Fruit fly (Drosophila melanogaster) whole organism, embryonic: Measurements from ENCODE around the gene CG34293.
A peak's percentile ranks its signal among the peaks of the same experiment; 100 is the strongest.

ENCODE experiments used
- Adf1 ChIP-seq: fragments of 200-800 bp; sonication (Bioruptor generic); IDR thresholded peaks from 2 replicates; pipeline ENCODE4 v1.3.6; 2022; ENCODE audit warnings: missing biosample characterization, missing genetic modification characterization
- Aef1 ChIP-seq: fragments of 200-800 bp; sonication (Bioruptor generic); IDR thresholded peaks from 3 replicates; pipeline ENCODE4 v1.3.6; 2022; ENCODE audit warnings: missing biosample characterization, missing genetic modification characterization
- CG10274 ChIP-seq: fragments of 200-800 bp; sonication (Bioruptor generic); optimal IDR thresholded peaks from 3 replicates; lab custom pipeline; 2017; ENCODE audit warnings: missing biosample characterization, mild to moderate bottlenecking, missing genetic modification characterization
- CG10565 ChIP-seq: fragments of 200-800 bp; sonication (Bioruptor generic); optimal IDR thresholded peaks from 3 replicates; lab custom pipeline; 2016; ENCODE audit warnings: missing biosample characterization, mild to moderate bottlenecking, missing genetic modification characterization
- CG11723 ChIP-seq: fragments of 200-800 bp; sonication (Bioruptor generic); optimal IDR thresholded peaks from 2 replicates; lab custom pipeline; 2017; ENCODE audit warnings: missing biosample characterization, mild to moderate bottlenecking, missing genetic modification characterization
- CG12236 ChIP-seq: fragments of 200-800 bp; sonication (Bioruptor generic); optimal IDR thresholded peaks from 2 replicates; lab custom pipeline; 2016; ENCODE audit warnings: missing biosample characterization, missing genetic modification characterization
- CG12942 ChIP-seq: fragments of 200-800 bp; sonication (Bioruptor generic); optimal IDR thresholded peaks from 3 replicates; lab custom pipeline; 2016; ENCODE audit warnings: missing biosample characterization, missing genetic modification characterization
- CG13287 ChIP-seq: fragments of 200-800 bp; sonication (Bioruptor generic); IDR thresholded peaks from 2 replicates; pipeline ENCODE4 v1.3.6; 2022; ENCODE audit warnings: missing biosample characterization, missing genetic modification characterization; ENCODE audit not compliant: partially characterized antibody
- CG14965 ChIP-seq: fragments of 200-800 bp; sonication (Bioruptor generic); optimal IDR thresholded peaks from 2 replicates; lab custom pipeline; 2016; ENCODE audit warnings: missing biosample characterization, missing genetic modification characterization, borderline replicate concordance
- CG15011 ChIP-seq: fragments of 200-800 bp; sonication (Bioruptor generic); optimal IDR thresholded peaks from 3 replicates; lab custom pipeline; 2018; ENCODE audit warnings: missing biosample characterization, mild to moderate bottlenecking, missing genetic modification characterization
- CG1602 ChIP-seq: fragments of 200-800 bp; sonication (Bioruptor generic); optimal IDR thresholded peaks from 3 replicates; lab custom pipeline; 2016; ENCODE audit warnings: missing biosample characterization, missing genetic modification characterization
- CG16863 ChIP-seq: fragments of 200-800 bp; sonication (Bioruptor generic); optimal IDR thresholded peaks from 3 replicates; lab custom pipeline; 2016; ENCODE audit warnings: missing biosample characterization, missing genetic modification characterization
- CG17186 ChIP-seq: fragments of 200-800 bp; sonication (Bioruptor generic); optimal IDR thresholded peaks from 3 replicates; lab custom pipeline; 2017; ENCODE audit warnings: missing biosample characterization, missing genetic modification reagents, missing genetic modification characterization
- CG2889 ChIP-seq: fragments of 200-800 bp; sonication (Bioruptor generic); IDR thresholded peaks from 3 replicates; pipeline ENCODE4 v1.3.6; 2022; ENCODE audit warnings: missing biosample characterization, missing genetic modification characterization
- CG7372 ChIP-seq: fragments of 200-800 bp; sonication (Bioruptor generic); IDR thresholded peaks from 2 replicates; pipeline ENCODE4 v1.3.6; 2022; ENCODE audit warnings: missing biosample characterization, missing genetic modification characterization
- CG7786 ChIP-seq: fragments of 200-800 bp; sonication (Bioruptor generic); optimal IDR thresholded peaks from 2 replicates; lab custom pipeline; 2016; ENCODE audit warnings: missing biosample characterization, missing genetic modification characterization
- CG7963 ChIP-seq: fragments of 200-800 bp; sonication (Bioruptor generic); IDR thresholded peaks from 3 replicates; pipeline ENCODE4 v1.3.6; 2022; ENCODE audit warnings: missing biosample characterization, missing genetic modification characterization; ENCODE audit not compliant: partially characterized antibody
- CG8359 ChIP-seq: fragments of 200-800 bp; sonication (Bioruptor generic); optimal IDR thresholded peaks from 2 replicates; lab custom pipeline; 2017; ENCODE audit warnings: missing biosample characterization, mild to moderate bottlenecking, missing genetic modification characterization, borderline replicate concordance
- CG8388 ChIP-seq: fragments of 200-800 bp; sonication (Bioruptor generic); optimal IDR thresholded peaks from 2 replicates; lab custom pipeline; 2019; ENCODE audit warnings: missing biosample characterization, mild to moderate bottlenecking, missing genetic modification characterization, moderate library complexity
- D19A ChIP-seq: fragments of 200-800 bp; optimal IDR thresholded peaks from 3 replicates; lab custom pipeline; 2019; ENCODE audit warnings: missing biosample characterization, mild to moderate bottlenecking, missing genetic modification characterization, moderate library complexity
- E2f2 ChIP-seq: fragments of 200-800 bp; sonication (Bioruptor generic); IDR thresholded peaks from 2 replicates; pipeline ENCODE4 v1.3.6; 2022; ENCODE audit warnings: missing biosample characterization, missing genetic modification characterization
- Elba2 ChIP-seq: fragments of 200-800 bp; sonication (Bioruptor generic); optimal IDR thresholded peaks from 3 replicates; lab custom pipeline; 2016; ENCODE audit warnings: missing biosample characterization, missing genetic modification characterization
- Gsc ChIP-seq: fragments of 200-800 bp; sonication (Bioruptor generic); IDR thresholded peaks from 2 replicates; pipeline ENCODE4 v1.3.6; 2022; ENCODE audit warnings: missing biosample characterization, missing genetic modification characterization
- Lim3 ChIP-seq: fragments of 200-800 bp; sonication (Bioruptor generic); IDR thresholded peaks from 2 replicates; pipeline ENCODE4 v1.3.6; 2022; ENCODE audit warnings: missing biosample characterization, missing genetic modification characterization
- Lpt ChIP-seq: fragments of >200 bp; optimal IDR thresholded peaks from 2 replicates; lab custom pipeline; 2018; ENCODE audit warnings: missing biosample characterization, missing genetic modification characterization
- Mad ChIP-seq: fragments of 200-800 bp; sonication (Bioruptor generic); optimal IDR thresholded peaks from 2 replicates; lab custom pipeline; 2016; ENCODE audit warnings: missing biosample characterization, missing genetic modification characterization
- NC2β ChIP-seq: fragments of 200-800 bp; sonication (Bioruptor generic); optimal IDR thresholded peaks from 2 replicates; lab custom pipeline; 2016; ENCODE audit warnings: missing biosample characterization, missing genetic modification characterization
- Rfx ChIP-seq: fragments of 200-800 bp; sonication (Bioruptor generic); IDR thresholded peaks from 2 replicates; pipeline ENCODE4 v1.3.6; 2022; ENCODE audit warnings: missing biosample characterization, missing genetic modification characterization
- Trl ChIP-seq, 3 experiments: fragments of >200 bp in 2 of 3; fragments of 200-800 bp in 1 of 3; sonication (Bioruptor generic) in 1 of 3; optimal IDR thresholded peaks; 2 replicates in 1 of 3; 3 replicates in 2 of 3; lab custom pipeline; 2016 to 2017; ENCODE audit warnings: missing biosample characterization in 1 of 3, missing genetic modification characterization in 1 of 3
- bbx ChIP-seq: fragments of 200-800 bp; sonication (Bioruptor generic); IDR thresholded peaks from 2 replicates; pipeline ENCODE4 v1.3.6; 2022; ENCODE audit warnings: missing biosample characterization, missing genetic modification characterization; ENCODE audit not compliant: partially characterized antibody
- cg ChIP-seq: fragments of 200-800 bp; sonication (Bioruptor generic); optimal IDR thresholded peaks from 3 replicates; lab custom pipeline; 2019; ENCODE audit warnings: missing biosample characterization, mild to moderate bottlenecking, missing genetic modification characterization, moderate library complexity
- fd102C ChIP-seq: fragments of 200-800 bp; sonication (Bioruptor generic); optimal IDR thresholded peaks from 2 replicates; lab custom pipeline; 2018; ENCODE audit warnings: missing biosample characterization, mild to moderate bottlenecking, missing genetic modification characterization, moderate library complexity
- fd3F ChIP-seq: fragments of 200-800 bp; sonication (Bioruptor generic); optimal IDR thresholded peaks from 2 replicates; lab custom pipeline; 2018; ENCODE audit warnings: missing biosample characterization, mild to moderate bottlenecking, missing genetic modification characterization, moderate library complexity
- fd96Cb ChIP-seq: fragments of 200-800 bp; sonication (Bioruptor generic); optimal IDR thresholded peaks from 2 replicates; lab custom pipeline; 2018; ENCODE audit warnings: missing biosample characterization, mild to moderate bottlenecking, missing genetic modification characterization, moderate library complexity
- fru ChIP-seq: fragments of >200 bp; optimal IDR thresholded peaks from 2 replicates; lab custom pipeline; 2017
- gcm2 ChIP-seq: fragments of 200-800 bp; sonication (Bioruptor generic); optimal IDR thresholded peaks from 2 replicates; lab custom pipeline; 2016; ENCODE audit warnings: missing biosample characterization, missing genetic modification characterization
- ham ChIP-seq: fragments of 200-800 bp; sonication (Bioruptor generic); IDR thresholded peaks from 2 replicates; pipeline ENCODE4 v1.3.6; 2022; ENCODE audit warnings: missing biosample characterization, missing genetic modification characterization
- knrl ChIP-seq: fragments of 200-800 bp; sonication (Bioruptor generic); IDR thresholded peaks from 3 replicates; pipeline ENCODE4 v1.3.6; 2022; ENCODE audit warnings: missing biosample characterization, missing genetic modification characterization; ENCODE audit not compliant: partially characterized antibody
- pita ChIP-seq: fragments of 200-800 bp; sonication (Bioruptor generic); optimal IDR thresholded peaks from 2 replicates; lab custom pipeline; 2017; ENCODE audit warnings: missing biosample characterization, mild to moderate bottlenecking, missing genetic modification characterization
- prd ChIP-seq, 3 experiments: fragments of >200 bp in 2 of 3; fragments of 200-800 bp in 1 of 3; sonication (Bioruptor generic) in 1 of 3; optimal IDR thresholded peaks in 2 of 3; IDR thresholded peaks in 1 of 3; 2 replicates in 2 of 3; 3 replicates in 1 of 3; pipeline versions ENCODE4 v1.3.6 to Lab custom; 2017 to 2022; ENCODE audit warnings: missing biosample characterization in 1 of 3, missing genetic modification characterization in 1 of 3
- pros ChIP-seq: fragments of 200-800 bp; sonication (Bioruptor generic); optimal IDR thresholded peaks from 3 replicates; lab custom pipeline; 2019; ENCODE audit warnings: missing biosample characterization, mild to moderate bottlenecking, missing genetic modification characterization, moderate library complexity
- pzg ChIP-seq: fragments of 200-800 bp; sonication (Bioruptor generic); optimal IDR thresholded peaks from 3 replicates; lab custom pipeline; 2018; ENCODE audit warnings: missing biosample characterization, mild to moderate bottlenecking, missing genetic modification characterization, moderate library complexity
- sens ChIP-seq: fragments of 200-800 bp; sonication (Bioruptor generic); peaks from one replicate; lab custom pipeline; 2016; ENCODE audit warnings: missing biosample characterization, missing genetic modification characterization
- tap ChIP-seq: fragments of 200-800 bp; optimal IDR thresholded peaks from 3 replicates; lab custom pipeline; 2019; ENCODE audit warnings: missing biosample characterization, mild to moderate bottlenecking, missing genetic modification characterization, moderate library complexity
- tgo ChIP-seq: fragments of 200-800 bp; sonication (Bioruptor generic); IDR thresholded peaks from 3 replicates; pipeline ENCODE4 v1.3.6; 2022; ENCODE audit warnings: missing biosample characterization, missing genetic modification characterization
- tna ChIP-seq: fragments of 200-800 bp; sonication (Bioruptor generic); IDR thresholded peaks from 2 replicates; pipeline ENCODE4 v1.3.6; 2022; ENCODE audit warnings: missing biosample characterization, missing genetic modification characterization; ENCODE audit not compliant: partially characterized antibody
- unpg ChIP-seq: fragments of 200-800 bp; sonication (Bioruptor generic); optimal IDR thresholded peaks from 3 replicates; lab custom pipeline; 2018; ENCODE audit warnings: missing biosample characterization, mild to moderate bottlenecking, missing genetic modification characterization, moderate library complexity
- yki ChIP-seq: fragments of >200 bp; optimal IDR thresholded peaks from 3 replicates; lab custom pipeline; 2018
- zfh2 ChIP-seq: fragments of 200-800 bp; sonication (Bioruptor generic); optimal IDR thresholded peaks from 2 replicates; lab custom pipeline; 2016; ENCODE audit warnings: missing biosample characterization, missing genetic modification characterization

The CG34293 gene

dm6 chr3R:27153062-27153878, 12.1 kb downstream of the CG34293 start (continued):
- no peak for TF ChIP-seq fru (lab: Kevin White, UChicago)
- no peak for TF ChIP-seq CG2889 (GFP tag; lab: Robert Waterston, UW)
- no peak for TF ChIP-seq Trl (optimal IDR thresholded peaks at IDR 0.05; lab: Kevin White, UChicago)
- no peak for TF ChIP-seq Trl (GFP tag; optimal IDR thresholded peaks at IDR 0.05; lab: Kevin White, UChicago)
- peak; percentile 38 for TF ChIP-seq Rfx (GFP tag; lab: Robert Waterston, UW)
- TF ChIP-seq ham (GFP tag; lab: Robert Waterston, UW) = no peak
- peak; percentile 73 for TF ChIP-seq sens (GFP tag; lab: Kevin White, UChicago)
- peak; percentile 22 for TF ChIP-seq gcm2
- TF ChIP-seq tna (GFP tag; lab: Robert Waterston, UW) = no peak
- peak; percentile 14 for TF ChIP-seq CG8388 (GFP tag; lab: Kevin White, UChicago)
- no peak for TF ChIP-seq CG7963 (GFP tag; lab: Robert Waterston, UW)
- no peak for TF ChIP-seq CG16863 (GFP tag; lab: Kevin White, UChicago)
- TF ChIP-seq fd102C (GFP tag; lab: Kevin White, UChicago) = no peak
- TF ChIP-seq yki (lab: Kevin White, UChicago) = no peak
- no peak for TF ChIP-seq fd96Cb (tag; lab: Kevin White, UChicago)
- no peak for TF ChIP-seq CG7372
- no peak for TF ChIP-seq CG12236 (GFP tag; lab: Kevin White, UChicago)
- no peak for TF ChIP-seq NC2β (GFP tag; lab: Kevin White, UChicago)
- peak; percentile 36 for TF ChIP-seq zfh2 (GFP tag; lab: Kevin White, UChicago)
- TF ChIP-seq CG11723 (GFP tag; lab: Kevin White, UChicago) = no peak
- peak; percentile 26 for TF ChIP-seq CG15011 (GFP tag; lab: Kevin White, UChicago)
- TF ChIP-seq fd3F (GFP tag; lab: Kevin White, UChicago) = peak; percentile 39
- TF ChIP-seq CG12942 (GFP tag; lab: Kevin White, UChicago) = no peak
- TF ChIP-seq CG1602 (GFP tag; lab: Kevin White, UChicago) = no peak
- TF ChIP-seq Adf1 (GFP tag; lab: Robert Waterston, UW) = peak; percentile 6; the same call in 1 of the 2 replicates
- TF ChIP-seq CG10274 (GFP tag; lab: Kevin White, UChicago) = peak; percentile 38
- TF ChIP-seq knrl (GFP tag; lab: Robert Waterston, UW) = no peak
- no peak for TF ChIP-seq Elba2 (GFP tag; lab: Kevin White, UChicago)
- peak; percentile 50 for TF ChIP-seq unpg (GFP tag; lab: Kevin White, UChicago)
- no peak for TF ChIP-seq CG10565
- TF ChIP-seq Gsc (GFP tag; lab: Robert Waterston, UW) = no peak
- peak; percentile 26 for TF ChIP-seq tap (tag; lab: Kevin White, UChicago)
- TF ChIP-seq pros (GFP tag; lab: Kevin White, UChicago) = no peak
- no peak for TF ChIP-seq Lim3 (GFP tag; lab: Robert Waterston, UW)
- TF ChIP-seq bbx (GFP tag; lab: Robert Waterston, UW) = no peak
- peak; percentile 55 for TF ChIP-seq D19A (tag; lab: Kevin White, UChicago)
- TF ChIP-seq Aef1 (GFP tag; lab: Robert Waterston, UW) = peak; percentile 27; the same call in 1 of the 3 replicates
- TF ChIP-seq Lpt (GFP tag; lab: Kevin White, UChicago) = no peak
- TF ChIP-seq pzg (GFP tag; lab: Kevin White, UChicago) = no peak
- peak; percentile 17 for TF ChIP-seq CG7786
- no peak for TF ChIP-seq CG17186 (GFP tag; lab: Kevin White, UChicago)
- TF ChIP-seq E2f2 (GFP tag; lab: Robert Waterston, UW) = no peak
- TF ChIP-seq Mad (GFP tag; lab: Kevin White, UChicago) = no peak
- TF ChIP-seq CG8359 = no peak
- no peak for TF ChIP-seq prd (optimal IDR thresholded peaks at IDR 0.05; lab: Kevin White, UChicago)
- no peak for TF ChIP-seq prd (GFP tag; IDR thresholded peaks at IDR 0.05; lab: Robert Waterston, UW)
- no peak for TF ChIP-seq cg (GFP tag; lab: Kevin White, UChicago)
- peak; percentile 25; the same call in 1 of the 3 replicates for TF ChIP-seq tgo
- no peak for TF ChIP-seq CG14965 (GFP tag; lab: Kevin White, UChicago)
- TF ChIP-seq pita (GFP tag; lab: Kevin White, UChicago) = no peak
- no peak for TF ChIP-seq CG13287 (GFP tag; lab: Robert Waterston, UW)
